Fruit fly (Drosophila melanogaster): ENCODE measurements around the gene CG11134.

CG11134 gene

dm6 chrX:13734866-13735265 lies 2.9 kb upstream of the CG11134 start (continued):
- TF ChIP-seq Ptx1 (GFP tag; IDR thresholded peaks at IDR 0.05) (peak; percentile 20; the same call in 1 of the 2 replicates), Sox102F (GFP tag; optimal IDR thresholded peaks at IDR 0.05) (no peak), lilli (GFP tag; optimal IDR thresholded peaks at IDR 0.05) (peak; percentile 13), az2 (GFP tag; optimal IDR thresholded peaks at IDR 0.05) (peak; percentile 7), salm (tag; optimal IDR thresholded peaks at IDR 0.05) (no peak), CG2120 (GFP tag; optimal IDR thresholded peaks at IDR 0.05) (peak; percentile 24), disco-r (GFP tag; optimal IDR thresholded peaks at IDR 0.05) (no peak), D19A (tag; optimal IDR thresholded peaks at IDR 0.05) (no peak), trem (tag; optimal IDR thresholded peaks at IDR 0.05) (no peak), Fer3 (tag; optimal IDR thresholded peaks at IDR 0.05) (no peak)

DNA sequence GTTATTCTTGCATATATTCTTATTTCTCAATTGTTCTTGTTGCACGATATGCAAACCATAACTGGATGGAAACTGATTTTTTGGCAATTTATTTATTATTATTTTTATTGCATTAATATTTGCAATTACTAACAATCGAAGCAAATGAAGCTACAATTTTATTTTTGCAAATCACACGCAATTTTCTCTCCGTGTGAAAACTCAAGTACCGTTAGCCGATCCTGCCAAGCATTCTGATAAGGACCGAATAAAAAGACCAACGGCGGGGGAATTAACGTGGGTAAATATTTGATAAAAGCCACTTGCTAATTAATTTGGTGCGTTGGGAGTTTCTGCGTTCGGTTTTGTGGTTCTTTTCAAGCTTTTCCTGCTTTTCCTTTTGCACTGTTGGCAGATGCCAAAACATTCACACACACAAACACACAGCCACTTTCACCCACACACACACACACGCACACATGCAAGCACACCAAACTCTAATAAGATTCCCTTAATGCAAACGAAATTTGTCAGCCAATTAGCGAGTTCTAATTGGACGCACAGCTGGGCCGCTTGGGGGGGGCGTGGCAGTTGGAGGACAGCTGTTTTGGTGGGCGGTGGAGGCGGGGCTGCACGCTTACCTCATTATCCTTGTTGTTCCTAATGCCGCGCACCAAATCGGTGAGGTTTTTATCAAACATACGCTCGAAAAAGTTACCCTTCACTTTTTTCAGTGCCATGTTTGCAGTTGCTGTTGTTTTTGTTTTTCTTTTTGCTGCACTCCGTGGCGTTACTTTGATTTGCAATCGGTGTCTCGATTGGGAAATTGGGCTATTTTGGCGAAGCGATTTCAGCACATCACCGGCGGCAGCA lies 2.2 kb upstream of the CG11134 start:
- peak; percentile 60 for TF ChIP-seq zf30C (GFP tag; optimal IDR thresholded peaks at IDR 0.05)
- no peak for TF ChIP-seq CG17829 (tag; optimal IDR thresholded peaks at IDR 0.05)
- peak; percentile 97 for TF ChIP-seq CG3065 (GFP tag; optimal IDR thresholded peaks at IDR 0.05)
- peak; percentile 79 for TF ChIP-seq Vsx1 (GFP tag; optimal IDR thresholded peaks at IDR 0.05)
- TF ChIP-seq Elba2 (GFP tag; optimal IDR thresholded peaks at IDR 0.05): peak; percentile 88
- peak; percentile 38 for TF ChIP-seq MESR4 (GFP tag; optimal IDR thresholded peaks at IDR 0.05)
- peak; percentile 79 for TF ChIP-seq CG4617 (GFP tag; optimal IDR thresholded peaks at IDR 0.05; ENCODE audit: borderline replicate concordance)
- TF ChIP-seq Drgx (GFP tag; IDR thresholded peaks at IDR 0.05): peak; percentile 17; the same call in 1 of the 2 replicates
- TF ChIP-seq crp (GFP tag; optimal IDR thresholded peaks at IDR 0.05): peak in 1 of 2 experiments; percentile 26
- TF ChIP-seq nerfin-1 (tag; optimal IDR thresholded peaks at IDR 0.05): peak; percentile 37
- no peak for TF ChIP-seq prd (optimal IDR thresholded peaks at IDR 0.05)
- TF ChIP-seq prd (GFP tag; IDR thresholded peaks at IDR 0.05): no peak
- TF ChIP-seq cg (GFP tag; optimal IDR thresholded peaks at IDR 0.05): peak; percentile 77
- TF ChIP-seq YL-1 (GFP tag; optimal IDR thresholded peaks at IDR 0.05): peak; percentile 25
- TF ChIP-seq CG4360 (GFP tag; IDR thresholded peaks at IDR 0.05): 0 out of 2 replicates have a peak, but pooled peaks have one; percentile 15
- TF ChIP-seq insv (GFP tag; optimal IDR thresholded peaks at IDR 0.05): peak; percentile 91 to 98
- peak; percentile 1 for TF ChIP-seq nmo (GFP tag; optimal IDR thresholded peaks at IDR 0.05)
- TF ChIP-seq Nf-YB (GFP tag; optimal IDR thresholded peaks at IDR 0.05): peak; percentile 11
- peak; percentile 7 for TF ChIP-seq zen (tag; optimal IDR thresholded peaks at IDR 0.05)
- TF ChIP-seq Dad (GFP tag; optimal IDR thresholded peaks at IDR 0.05): no peak
- peak in 1 of 2 experiments; percentile 29 for TF ChIP-seq Eip74EF (GFP tag; optimal IDR thresholded peaks at IDR 0.05)
- no peak for TF ChIP-seq MBD-R2 (GFP tag; IDR thresholded peaks at IDR 0.05)
- TF ChIP-seq CG17361 (GFP tag; IDR thresholded peaks at IDR 0.05): no peak
- TF ChIP-seq al (GFP tag; IDR thresholded peaks at IDR 0.05): no peak
- TF ChIP-seq caup (GFP tag; optimal IDR thresholded peaks at IDR 0.05; ENCODE audit: severe bottlenecking): peak; percentile 10
- TF ChIP-seq CG34422 (GFP tag; IDR thresholded peaks at IDR 0.05): peak; percentile 46; the same call in 1 of the 3 replicates
- peak; percentile 4 for TF ChIP-seq Nf-YC (tag; optimal IDR thresholded peaks at IDR 0.05)
- TF ChIP-seq hkb (optimal IDR thresholded peaks at IDR 0.05): no peak
- TF ChIP-seq hkb (GFP tag; IDR thresholded peaks at IDR 0.05): 0 out of 2 replicates have a peak, but pooled peaks have one; percentile 7

Data from whole organism, embryonic.